Worm (Caenorhabditis elegans): ENCODE measurements around the gene C33A11.2.

The C33A11.2 gene

DNA sequence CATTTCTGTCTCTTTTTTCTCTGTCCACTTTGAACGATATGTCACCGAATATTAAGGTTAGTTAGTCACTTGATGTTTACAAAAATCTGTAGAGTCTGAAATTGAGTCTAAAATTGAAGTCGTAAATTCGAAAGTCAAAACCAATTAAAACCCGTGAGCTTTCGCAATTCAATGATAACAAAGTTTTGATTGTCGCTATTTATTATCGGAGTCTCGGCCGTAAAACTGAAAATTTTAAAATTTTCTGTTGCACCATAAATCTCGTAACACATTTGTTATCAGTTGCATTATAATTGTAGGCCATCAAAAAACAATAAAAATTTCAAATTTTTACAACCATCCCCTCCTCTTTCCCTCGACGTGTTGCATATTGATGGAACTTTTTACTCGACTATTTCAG lies 42.8 kb downstream of the C33A11.2 start:
- TF ChIP-seq nhr-25 (tag; optimal IDR thresholded peaks at IDR 0.05) (no peak), fos-1 (tag; optimal IDR thresholded peaks at IDR 0.05) (peak; percentile 49), nhr-77 (tag; optimal IDR thresholded peaks at IDR 0.05) (no peak)

DNA sequence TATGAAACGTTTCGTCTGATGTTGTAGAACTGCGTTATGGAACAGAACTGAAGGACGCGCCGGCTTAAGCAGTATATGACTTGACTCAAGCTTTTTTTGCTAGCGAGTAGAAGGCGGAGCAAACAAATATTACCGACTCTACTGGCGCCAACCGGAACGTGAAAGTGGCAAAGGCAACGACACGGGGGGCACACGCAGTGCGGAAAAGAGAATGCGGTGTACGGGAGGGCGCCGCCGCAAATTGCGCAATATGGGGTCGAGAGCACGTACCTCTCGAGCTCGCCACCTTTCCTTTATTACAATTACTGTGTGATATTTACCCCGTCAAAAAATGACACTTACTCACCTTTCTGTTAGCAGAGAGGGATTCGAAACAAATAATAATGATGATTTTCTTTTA lies 49.4 kb downstream of the C33A11.2 start, which contains the start of gene pqn-36:
pqn-36 (minus strand) TSS at position 268 of the 400 bp plus-strand sequence.
- no peak for TF ChIP-seq nhr-12 (tag; optimal IDR thresholded peaks at IDR 0.05)
- no peak for TF ChIP-seq mab-5 (tag; optimal IDR thresholded peaks at IDR 0.05)
- TF ChIP-seq F13H6.1 (tag; optimal IDR thresholded peaks at IDR 0.05), result peak; percentile 3

All from whole organism, L2 larva.